Worm (Caenorhabditis elegans): ENCODE results near the gene F09B12.5.

Gene F09B12.5

ce11 chrX:15089123-15089522 lies 4.6 kb downstream of the F09B12.5 start, which contains the start of gene flr-4 (continued):
- no peak for TF ChIP-seq nhr-102 (tag; optimal IDR thresholded peaks at IDR 0.05)
- TF ChIP-seq hlh-11 (tag; optimal IDR thresholded peaks at IDR 0.05), result peak; percentile 16
- no peak for TF ChIP-seq nhr-42 (GFP tag; IDR thresholded peaks at IDR 0.05)
- peak; percentile 17 for TF ChIP-seq nhr-77 (tag; optimal IDR thresholded peaks at IDR 0.05)

DNA sequence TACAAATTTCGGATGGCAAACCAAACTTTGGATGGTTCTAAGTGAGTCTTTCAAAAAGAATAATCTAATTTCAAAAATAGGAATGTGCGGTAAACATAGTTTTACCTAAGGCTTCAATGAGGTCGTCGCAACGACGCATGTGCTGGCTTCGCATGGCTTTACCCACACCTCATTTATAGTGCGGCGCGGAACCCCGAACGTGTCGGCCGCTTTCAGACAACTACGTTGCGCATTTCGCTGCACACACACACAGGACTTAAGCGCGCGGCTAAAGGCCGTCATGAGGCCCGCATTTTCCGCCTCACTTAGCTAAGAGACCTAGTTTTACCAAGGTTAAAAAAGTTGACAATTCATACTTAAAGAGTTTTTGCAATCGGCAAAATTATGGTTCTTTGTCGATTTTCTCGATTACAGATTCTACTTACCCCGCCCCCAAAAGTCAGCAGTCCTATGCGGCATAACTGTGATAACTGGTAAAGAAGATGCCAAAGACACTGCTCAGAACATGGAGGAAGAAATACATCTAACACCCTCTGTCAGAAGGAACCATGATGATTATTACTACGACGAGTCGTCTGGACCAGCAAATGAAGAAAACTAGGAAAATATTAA lies 8.4 kb downstream of the F09B12.5 start:
- TF ChIP-seq snpc-4 (tag; optimal IDR thresholded peaks at IDR 0.05) (peak; percentile 5), aha-1 (tag) (peak; percentile 67), unc-62 (GFP tag; optimal IDR thresholded peaks at IDR 0.05 in 1 of 2) (peak in 1 of 2 experiments; percentile 74), unc-62 (tag; optimal IDR thresholded peaks at IDR 0.05) (no peak), zip-2 (tag; optimal IDR thresholded peaks at IDR 0.05) (no peak)

- TF ChIP-seq ctbp-1 (GFP tag; IDR thresholded peaks at IDR 0.05) (no peak), hlh-11 (tag; optimal IDR thresholded peaks at IDR 0.05) (no peak), unc-62 (GFP tag; optimal IDR thresholded peaks at IDR 0.05 in 1 of 2) (peak in 1 of 2 experiments; percentile 73), unc-62 (tag; optimal IDR thresholded peaks at IDR 0.05) (no peak)
These were observed 10.5 kb downstream of the F09B12.5 start, which contains the start of gene F09B12.7 for ce11 chrX:15094973-15095372. TSS of gene F09B12.7 (minus strand) at chrX:15095073.

DNA sequence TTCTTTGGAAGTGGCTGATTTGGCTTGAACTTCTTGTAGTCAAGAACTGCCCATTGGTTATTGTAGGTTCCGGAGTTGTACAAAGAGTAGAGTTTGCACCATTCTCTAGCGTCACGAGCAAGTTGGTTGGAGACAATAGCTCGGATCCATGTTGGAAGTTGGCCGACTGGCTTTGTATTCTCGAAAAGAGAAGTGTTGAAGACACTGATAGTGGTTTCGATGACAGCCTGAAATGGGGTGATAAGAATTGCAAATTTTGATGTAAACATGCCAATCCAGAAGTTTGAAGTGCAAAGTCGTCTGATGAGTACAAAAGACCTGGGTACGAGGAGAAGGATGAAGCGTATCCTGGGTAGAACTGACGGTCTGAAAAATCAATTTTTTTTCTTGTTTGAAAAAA lies 11.8 kb downstream of the F09B12.5 start:
- TF ChIP-seq hlh-11 (tag; optimal IDR thresholded peaks at IDR 0.05) (peak; percentile 20), mxl-3 (GFP tag; optimal IDR thresholded peaks at IDR 0.05) (no peak), aha-1 (tag) (peak; percentile 58), cey-2 (tag; optimal IDR thresholded peaks at IDR 0.05; ENCODE audit: borderline replicate concordance, insufficient read depth) (no peak), dpl-1 (GFP tag; optimal IDR thresholded peaks at IDR 0.05) (no peak), ceh-82 (tag; optimal IDR thresholded peaks at IDR 0.05) (no peak), dve-1 (tag; optimal IDR thresholded peaks at IDR 0.05; ENCODE audit: insufficient read depth) (peak; percentile 20), unc-130 (GFP tag; optimal IDR thresholded peaks at IDR 0.05) (no peak), lin-29 (GFP tag; IDR thresholded peaks at IDR 0.05) (no peak), hlh-30 (tag; optimal IDR thresholded peaks at IDR 0.05; ENCODE audit: insufficient read depth) (no peak), fos-1 (tag; optimal IDR thresholded peaks at IDR 0.05) (no peak), pqm-1 (tag; optimal IDR thresholded peaks at IDR 0.05) (peak; percentile 27), lsy-2 (tag; optimal IDR thresholded peaks at IDR 0.05) (no peak), madf-9 (GFP tag; conservative IDR thresholded peaks at IDR 0.05) (no peak), daf-16 (GFP tag; optimal IDR thresholded peaks at IDR 0.05) (no peak), daf-16 (tag; optimal IDR thresholded peaks at IDR 0.05) (peak; percentile 63), zip-2 (tag; optimal IDR thresholded peaks at IDR 0.05) (no peak), zfp-3 (GFP tag; conservative IDR thresholded peaks at IDR 0.05) (no peak), dmd-6 (GFP tag; IDR thresholded peaks at IDR 0.05) (peak; percentile 64), F10B5.3 (tag; optimal IDR thresholded peaks at IDR 0.05) (no peak), duxl-1 (tag; optimal IDR thresholded peaks at IDR 0.05; ENCODE audit: poor library complexity) (no peak), pha-4 (GFP tag; IDR thresholded peaks at IDR 0.05) (no peak), pha-4 (tag; optimal IDR thresholded peaks at IDR 0.05) (no peak), attf-4 (tag; optimal IDR thresholded peaks at IDR 0.05) (no peak), mdt-29 (GFP tag; IDR thresholded peaks at IDR 0.05) (no peak), daf-19 (GFP tag; conservative IDR thresholded peaks at IDR 0.05) (no peak), nhr-111 (GFP tag; optimal IDR thresholded peaks at IDR 0.05) (no peak), snpc-1.2 (GFP tag; IDR thresholded peaks at IDR 0.05) (no peak), ctbp-1 (GFP tag; IDR thresholded peaks at IDR 0.05) (no peak)
